Fruit fly (Drosophila melanogaster) whole organism, embryonic: Measurements from ENCODE around the gene CG31800.

ENCODE experiments used
- Bdp1 ChIP-seq: fragments of 200-800 bp; sonication (Bioruptor generic); optimal IDR thresholded peaks from 3 replicates; lab custom pipeline; 2016; ENCODE audit warnings: missing biosample characterization, missing genetic modification characterization
- Bgb ChIP-seq: fragments of 200-800 bp; sonication (Bioruptor generic); IDR thresholded peaks from 2 replicates; pipeline ENCODE4 v1.3.6; 2022; ENCODE audit warnings: missing biosample characterization, missing genetic modification characterization; ENCODE audit not compliant: partially characterized antibody
- CG10267 ChIP-seq: fragments of 200-800 bp; sonication (Bioruptor generic); optimal IDR thresholded peaks from 2 replicates; lab custom pipeline; 2018; ENCODE audit warnings: missing biosample characterization, mild to moderate bottlenecking, missing genetic modification characterization, moderate library complexity
- CG10431 ChIP-seq: fragments of 200-800 bp; sonication (Bioruptor generic); optimal IDR thresholded peaks from 3 replicates; lab custom pipeline; 2018; ENCODE audit warnings: missing biosample characterization, mild to moderate bottlenecking, missing genetic modification characterization
- CG11093 ChIP-seq: fragments of 200-800 bp; sonication (Bioruptor generic); IDR thresholded peaks from 3 replicates; pipeline ENCODE4 v1.3.6; 2022; ENCODE audit warnings: missing biosample characterization, missing genetic modification characterization
- CG12104 ChIP-seq: fragments of 200-800 bp; sonication (Bioruptor generic); optimal IDR thresholded peaks from 3 replicates; lab custom pipeline; 2016; ENCODE audit warnings: missing biosample characterization, missing genetic modification characterization
- CG14965 ChIP-seq: fragments of 200-800 bp; sonication (Bioruptor generic); optimal IDR thresholded peaks from 2 replicates; lab custom pipeline; 2016; ENCODE audit warnings: missing biosample characterization, missing genetic modification characterization, borderline replicate concordance
- CG15073 ChIP-seq: fragments of 200-800 bp; sonication (Bioruptor generic); optimal IDR thresholded peaks from 2 replicates; lab custom pipeline; 2016; ENCODE audit warnings: missing biosample characterization, missing genetic modification characterization
- CG15696 ChIP-seq: fragments of 200-800 bp; sonication (Bioruptor generic); optimal IDR thresholded peaks from 2 replicates; lab custom pipeline; 2019; ENCODE audit warnings: missing biosample characterization, mild to moderate bottlenecking, missing genetic modification characterization, moderate library complexity
- CG16779 ChIP-seq: fragments of 200-800 bp; sonication (Bioruptor generic); IDR thresholded peaks from 2 replicates; pipeline ENCODE4 v1.3.6; 2022; ENCODE audit warnings: missing biosample characterization, missing genetic modification characterization
- CG1832 ChIP-seq: fragments of 200-800 bp; sonication (Bioruptor generic); optimal IDR thresholded peaks from 2 replicates; lab custom pipeline; 2017; ENCODE audit warnings: missing biosample characterization, mild to moderate bottlenecking, missing genetic modification characterization, inconsistent platforms
- CG3281 ChIP-seq: fragments of 200-800 bp; sonication (Bioruptor generic); optimal IDR thresholded peaks from 3 replicates; lab custom pipeline; 2017; ENCODE audit warnings: missing biosample characterization, mild to moderate bottlenecking, missing genetic modification characterization
- CG33557 ChIP-seq: fragments of 200-800 bp; sonication (Bioruptor generic); optimal IDR thresholded peaks from 2 replicates; lab custom pipeline; 2019; ENCODE audit warnings: missing biosample characterization, mild to moderate bottlenecking, missing genetic modification characterization, moderate library complexity
- CG4328 ChIP-seq: fragments of 200-800 bp; sonication (Bioruptor generic); optimal IDR thresholded peaks from 3 replicates; lab custom pipeline; 2017; ENCODE audit warnings: missing biosample characterization, missing genetic modification reagents, missing genetic modification characterization
- CG4424 ChIP-seq: fragments of 200-800 bp; sonication (Bioruptor generic); optimal IDR thresholded peaks from 3 replicates; lab custom pipeline; 2016; ENCODE audit warnings: missing biosample characterization, missing genetic modification characterization
- CG4854 ChIP-seq: fragments of 200-800 bp; sonication (Bioruptor generic); optimal IDR thresholded peaks from 2 replicates; lab custom pipeline; 2016; ENCODE audit warnings: missing biosample characterization, missing genetic modification characterization, inconsistent platforms
- CG5953 ChIP-seq: fragments of 200-800 bp; sonication (Bioruptor generic); IDR thresholded peaks from 2 replicates; pipeline ENCODE4 v1.3.6; 2022; ENCODE audit warnings: missing biosample characterization, missing genetic modification characterization
- CG6175 ChIP-seq: fragments of 200-800 bp; sonication (Bioruptor generic); IDR thresholded peaks from 3 replicates; pipeline ENCODE4 v1.3.6; 2022; ENCODE audit warnings: missing biosample characterization, missing genetic modification characterization
- CG7271 ChIP-seq: fragments of 200-800 bp; sonication (Bioruptor generic); optimal IDR thresholded peaks from 2 replicates; lab custom pipeline; 2018; ENCODE audit warnings: missing biosample characterization, mild to moderate bottlenecking, missing genetic modification characterization, moderate library complexity
- CG7786 ChIP-seq: fragments of 200-800 bp; sonication (Bioruptor generic); optimal IDR thresholded peaks from 2 replicates; lab custom pipeline; 2016; ENCODE audit warnings: missing biosample characterization, missing genetic modification characterization
- CG7963 ChIP-seq: fragments of 200-800 bp; sonication (Bioruptor generic); IDR thresholded peaks from 3 replicates; pipeline ENCODE4 v1.3.6; 2022; ENCODE audit warnings: missing biosample characterization, missing genetic modification characterization; ENCODE audit not compliant: partially characterized antibody
- CG8089 ChIP-seq: fragments of 200-800 bp; sonication (Bioruptor generic); optimal IDR thresholded peaks from 3 replicates; lab custom pipeline; 2016; ENCODE audit warnings: missing biosample characterization, missing genetic modification characterization
- HmgD ChIP-seq: fragments of 200-800 bp; sonication (Bioruptor generic); optimal IDR thresholded peaks from 3 replicates; lab custom pipeline; 2016; ENCODE audit warnings: missing biosample characterization, missing genetic modification characterization
- Hr3 ChIP-seq: fragments of 200-800 bp; sonication (Bioruptor generic); optimal IDR thresholded peaks from 3 replicates; lab custom pipeline; 2016; ENCODE audit warnings: missing biosample characterization, missing genetic modification characterization
- Mes4 ChIP-seq: fragments of 200-800 bp; sonication (Bioruptor generic); optimal IDR thresholded peaks from 2 replicates; lab custom pipeline; 2016; ENCODE audit warnings: missing biosample characterization, missing genetic modification characterization
- NK7.1 ChIP-seq: fragments of 200-800 bp; sonication (Bioruptor generic); optimal IDR thresholded peaks from 3 replicates; lab custom pipeline; 2016; ENCODE audit warnings: missing biosample characterization, missing genetic modification characterization
- Neu2 ChIP-seq: fragments of 200-800 bp; sonication (Bioruptor generic); optimal IDR thresholded peaks from 3 replicates; lab custom pipeline; 2016; ENCODE audit warnings: missing biosample characterization, missing genetic modification characterization, borderline replicate concordance
- Sin3A ChIP-seq: fragments of >200 bp; optimal IDR thresholded peaks from 2 replicates; lab custom pipeline; 2018
- Sox100B ChIP-seq: fragments of 200-800 bp; sonication (Bioruptor generic); optimal IDR thresholded peaks from 3 replicates; lab custom pipeline; 2018; ENCODE audit warnings: missing biosample characterization, mild to moderate bottlenecking, missing genetic modification characterization
- Sox102F ChIP-seq: fragments of 200-800 bp; sonication (Bioruptor generic); optimal IDR thresholded peaks from 2 replicates; lab custom pipeline; 2018; ENCODE audit warnings: missing biosample characterization, mild to moderate bottlenecking, missing genetic modification characterization, moderate library complexity
- Tbp ChIP-seq: fragments of >200 bp; optimal IDR thresholded peaks from 2 replicates; lab custom pipeline; 2018; ENCODE audit warnings: missing biosample characterization, missing genetic modification characterization
- ap ChIP-seq: fragments of 200-800 bp; sonication (Bioruptor generic); IDR thresholded peaks from 2 replicates; pipeline ENCODE4 v1.3.6; 2022; ENCODE audit warnings: missing biosample characterization, missing genetic modification characterization
- ci ChIP-seq: fragments of 200-800 bp; sonication (Bioruptor generic); IDR thresholded peaks from 3 replicates; pipeline ENCODE4 v1.3.6; 2022; ENCODE audit warnings: missing biosample characterization, missing genetic modification characterization
- danr ChIP-seq: fragments of 200-800 bp; sonication (Bioruptor generic); IDR thresholded peaks from 2 replicates; pipeline ENCODE4 v1.3.6; 2022; ENCODE audit warnings: missing biosample characterization, missing genetic modification characterization
- dmrt99B ChIP-seq: fragments of 200-800 bp; sonication (Bioruptor generic); optimal IDR thresholded peaks from 2 replicates; lab custom pipeline; 2018; ENCODE audit warnings: missing biosample characterization, mild to moderate bottlenecking, missing genetic modification characterization, moderate library complexity
- esg ChIP-seq: fragments of 200-800 bp; sonication (Bioruptor generic); conservative IDR thresholded peaks from 2 replicates; pipeline ENCODE4 v1.3.6; 2022; ENCODE audit warnings: missing biosample characterization, missing genetic modification characterization
- ewg ChIP-seq: fragments of 200-800 bp; sonication (Bioruptor generic); optimal IDR thresholded peaks from 3 replicates; lab custom pipeline; 2017; ENCODE audit warnings: mild to moderate bottlenecking, missing biosample characterization, missing genetic modification reagents, missing genetic modification characterization
- fd64A ChIP-seq: fragments of 200-800 bp; sonication (Bioruptor generic); optimal IDR thresholded peaks from 3 replicates; lab custom pipeline; 2018; ENCODE audit warnings: missing biosample characterization, mild to moderate bottlenecking, missing genetic modification characterization
- fd96Cb ChIP-seq: fragments of 200-800 bp; sonication (Bioruptor generic); optimal IDR thresholded peaks from 2 replicates; lab custom pipeline; 2018; ENCODE audit warnings: missing biosample characterization, mild to moderate bottlenecking, missing genetic modification characterization, moderate library complexity
- gsb ChIP-seq: fragments of 200-800 bp; sonication (Bioruptor generic); IDR thresholded peaks from 2 replicates; pipeline ENCODE4 v1.3.6; 2022; ENCODE audit warnings: missing biosample characterization, missing genetic modification characterization
- gt ChIP-seq: fragments of 200-800 bp; sonication (Bioruptor generic); IDR thresholded peaks from 2 replicates; pipeline ENCODE4 v1.3.6; 2022; ENCODE audit warnings: missing biosample characterization, missing genetic modification characterization
- hkb ChIP-seq, 2 experiments: fragments of 200-800 bp in 1 of 2; fragments of >200 bp in 1 of 2; sonication (Bioruptor generic) in 1 of 2; IDR thresholded peaks in 1 of 2; optimal IDR thresholded peaks in 1 of 2; 2 replicates each; pipeline versions ENCODE4 v1.3.6 to Lab custom; 2017 to 2022; ENCODE audit warnings: missing biosample characterization in 1 of 2, missing genetic modification characterization in 1 of 2
- kah ChIP-seq: fragments of 200-800 bp; sonication (Bioruptor generic); optimal IDR thresholded peaks from 2 replicates; lab custom pipeline; 2018; ENCODE audit warnings: missing biosample characterization, mild to moderate bottlenecking, missing genetic modification characterization
- luna ChIP-seq: fragments of 200-800 bp; sonication (Bioruptor generic); optimal IDR thresholded peaks from 2 replicates; lab custom pipeline; 2016; ENCODE audit warnings: missing biosample characterization, missing genetic modification characterization
- pb ChIP-seq: fragments of 200-800 bp; sonication (Bioruptor generic); optimal IDR thresholded peaks from 3 replicates; lab custom pipeline; 2016; ENCODE audit warnings: missing biosample characterization, missing genetic modification characterization
- ro ChIP-seq: fragments of 200-800 bp; sonication (Bioruptor generic); IDR thresholded peaks from 2 replicates; pipeline ENCODE4 v1.3.6; 2022; ENCODE audit warnings: missing biosample characterization, missing genetic modification characterization
- sd ChIP-seq: fragments of 200-800 bp; sonication (Bioruptor generic); optimal IDR thresholded peaks from 3 replicates; lab custom pipeline; 2018; ENCODE audit warnings: missing biosample characterization, mild to moderate bottlenecking, missing genetic modification characterization, moderate library complexity
- so ChIP-seq: fragments of 200-800 bp; sonication (Bioruptor generic); IDR thresholded peaks from 3 replicates; pipeline ENCODE4 v1.3.6; 2022; ENCODE audit warnings: missing biosample characterization, missing genetic modification characterization
- sug ChIP-seq: fragments of 200-800 bp; optimal IDR thresholded peaks from 2 replicates; lab custom pipeline; 2019; ENCODE audit warnings: missing biosample characterization, mild to moderate bottlenecking, missing genetic modification characterization, moderate library complexity
- tin ChIP-seq: fragments of 200-800 bp; sonication (Bioruptor generic); optimal IDR thresholded peaks from 3 replicates; lab custom pipeline; 2016; ENCODE audit warnings: missing biosample characterization, missing genetic modification characterization
- wek ChIP-seq: fragments of 200-800 bp; sonication (Bioruptor generic); optimal IDR thresholded peaks from 3 replicates; lab custom pipeline; 2018; ENCODE audit warnings: missing biosample characterization, mild to moderate bottlenecking, missing genetic modification characterization, moderate library complexity
- yki ChIP-seq: fragments of >200 bp; optimal IDR thresholded peaks from 3 replicates; lab custom pipeline; 2018

Gene CG31800

DNA sequence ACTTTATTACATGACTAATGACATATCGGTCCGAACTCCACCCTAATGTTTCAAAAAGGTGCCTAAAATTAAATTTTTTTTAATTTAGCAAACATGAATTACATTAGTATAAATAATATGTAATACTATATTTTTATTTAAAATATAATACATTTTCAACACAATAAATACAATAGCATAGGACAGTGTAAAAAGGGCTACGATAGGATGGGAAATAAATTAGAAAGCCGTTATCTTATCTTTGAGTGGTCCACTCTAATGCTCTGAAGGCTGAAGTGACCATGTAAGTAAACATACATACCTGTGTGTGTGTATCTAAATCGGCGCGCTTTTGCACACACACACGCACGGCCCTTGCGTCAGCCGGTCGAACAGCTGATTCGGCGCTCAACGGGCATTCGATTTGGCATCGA, 31.4 kb downstream of the CG31800 start, which contains the start of gene CG31793 (continued):
- TF ChIP-seq CG12104 (peak; percentile 10), yki (lab: Kevin White, UChicago) (no peak), wek (GFP tag; lab: Kevin White, UChicago) (no peak), gt (GFP tag; lab: Robert Waterston, UW) (no peak), Hr3 (GFP tag; lab: Kevin White, UChicago) (peak; percentile 24), sug (tag; lab: Kevin White, UChicago) (peak; percentile 68), CG15696 (tag; lab: Kevin White, UChicago) (no peak), CG7271 (no peak), CG8089 (no peak), CG3281 (GFP tag; lab: Kevin White, UChicago) (peak; percentile 76), so (GFP tag; lab: Robert Waterston, UW) (no peak), NK7.1 (GFP tag; lab: Kevin White, UChicago) (no peak), dmrt99B (tag; lab: Kevin White, UChicago) (peak; percentile 58), ro (GFP tag; lab: Robert Waterston, UW) (no peak), CG11093 (GFP tag; lab: Robert Waterston, UW) (no peak), esg (GFP tag; lab: Robert Waterston, UW) (no peak), tin (GFP tag; lab: Kevin White, UChicago) (peak; percentile 2), gsb (no peak; the same call in 1 of the 2 replicates), CG14965 (no peak), Sox100B (peak; percentile 41), CG4424 (GFP tag; lab: Kevin White, UChicago) (peak; percentile 23), fd96Cb (tag; lab: Kevin White, UChicago) (peak; percentile 26), Sox102F (peak; percentile 58), danr (GFP tag; lab: Robert Waterston, UW) (no peak), CG15073 (GFP tag; lab: Kevin White, UChicago) (no peak), CG10431 (GFP tag; lab: Kevin White, UChicago) (no peak), ci (GFP tag; lab: Robert Waterston, UW) (peak; percentile 59; the same call in 2 of the 3 replicates), CG1832 (GFP tag; lab: Kevin White, UChicago) (no peak), fd64A (GFP tag; lab: Kevin White, UChicago) (no peak), CG6175 (GFP tag; lab: Robert Waterston, UW) (no peak), HmgD (GFP tag; lab: Kevin White, UChicago) (no peak), ap (GFP tag; lab: Robert Waterston, UW) (no peak), Sin3A (lab: Kevin White, UChicago) (no peak), sd (tag; lab: Kevin White, UChicago) (peak; percentile 34), CG5953 (GFP tag; lab: Robert Waterston, UW) (no peak), hkb (optimal IDR thresholded peaks at IDR 0.05; lab: Kevin White, UChicago) (no peak), hkb (GFP tag; IDR thresholded peaks at IDR 0.05; lab: Robert Waterston, UW) (peak; percentile 63), Tbp (GFP tag; lab: Kevin White, UChicago) (no peak), luna (no peak), Neu2 (GFP tag; lab: Kevin White, UChicago) (no peak), kah (GFP tag; lab: Kevin White, UChicago) (no peak), Bdp1 (GFP tag; lab: Kevin White, UChicago) (no peak), CG7786 (GFP tag; lab: Kevin White, UChicago) (no peak), CG7963 (no peak), pb (no peak), CG33557 (GFP tag; lab: Kevin White, UChicago) (no peak), CG4328 (GFP tag; lab: Kevin White, UChicago) (no peak), CG16779 (peak; percentile 3; the same call in 1 of the 2 replicates), Mes4 (GFP tag; lab: Kevin White, UChicago) (no peak), Bgb (GFP tag; lab: Robert Waterston, UW) (no peak), CG4854 (GFP tag; lab: Kevin White, UChicago) (no peak), CG10267 (tag; lab: Kevin White, UChicago) (peak; percentile 40), ewg (GFP tag; lab: Kevin White, UChicago) (no peak)
